Worm (Caenorhabditis elegans): ENCODE data around the gene ule-3.

DNA sequence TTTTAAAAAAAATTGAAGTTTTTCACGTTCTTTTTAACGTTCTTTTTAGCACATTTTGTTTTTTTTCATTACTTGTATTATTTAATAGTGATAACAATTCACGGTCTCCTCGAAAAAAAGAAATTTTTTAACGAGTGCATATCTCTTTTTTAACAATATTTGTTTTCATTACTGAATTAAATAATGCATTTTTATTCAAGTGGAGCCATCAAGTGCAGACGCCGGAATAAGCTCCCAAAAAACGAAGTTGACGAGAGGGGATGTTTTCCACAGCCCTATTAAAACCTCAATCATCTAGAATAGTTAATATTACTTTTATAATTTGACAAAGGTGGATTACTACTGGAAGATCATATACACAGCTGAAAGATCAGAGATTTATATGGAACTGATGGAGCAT, 36.9 kb upstream of the ule-3 start, which contains the start of gene irld-6:
- no peak for TF ChIP-seq nhr-76 (tag; optimal IDR thresholded peaks at IDR 0.05)
- no peak for TF ChIP-seq efl-3 (GFP tag; optimal IDR thresholded peaks at IDR 0.05)
